Worm (Caenorhabditis elegans) whole organism, early embryonic: ENCODE measurements around the gene C33F10.11.

Experiments used
- F13C5.2 ChIP-seq: sonication (generic microtip); optimal IDR thresholded peaks from 2 replicates; lab custom pipeline; 2017; ENCODE audit warnings: mild to moderate bottlenecking, missing genetic modification characterization, inconsistent platforms, missing compliant biosample characterization
- ama-1 ChIP-seq: fragments of 150-350 bp; optimal IDR thresholded peaks from 2 replicates; lab custom pipeline; 2014
- ets-7 ChIP-seq: sonication (generic microtip); optimal IDR thresholded peaks from 2 replicates; lab custom pipeline; 2016; ENCODE audit warnings: missing genotype, missing genetic modification characterization, missing compliant biosample characterization
- hmg-4 ChIP-seq: fragments of 200-800 bp; sonication (Bioruptor generic); optimal IDR thresholded peaks from 2 replicates; lab custom pipeline; 2018; ENCODE audit warnings: mild to moderate bottlenecking, missing genetic modification characterization, missing compliant biosample characterization
- sea-1 ChIP-seq: fragments of 200-800 bp; sonication (Bioruptor generic); conservative IDR thresholded peaks from 2 replicates; pipeline ENCODE4 v1.3.6; 2022; ENCODE audit warnings: missing genetic modification characterization, missing compliant biosample characterization
- tbx-11 ChIP-seq: fragments of 200-800 bp; sonication (Bioruptor generic); IDR thresholded peaks from 2 replicates; pipeline ENCODE4 v1.3.6; 2022; ENCODE audit warnings: missing genetic modification characterization, missing compliant biosample characterization
- tra-4 ChIP-seq: sonication (generic microtip); optimal IDR thresholded peaks from 2 replicates; lab custom pipeline; 2017; ENCODE audit warnings: missing genetic modification characterization, missing compliant biosample characterization

DNA sequence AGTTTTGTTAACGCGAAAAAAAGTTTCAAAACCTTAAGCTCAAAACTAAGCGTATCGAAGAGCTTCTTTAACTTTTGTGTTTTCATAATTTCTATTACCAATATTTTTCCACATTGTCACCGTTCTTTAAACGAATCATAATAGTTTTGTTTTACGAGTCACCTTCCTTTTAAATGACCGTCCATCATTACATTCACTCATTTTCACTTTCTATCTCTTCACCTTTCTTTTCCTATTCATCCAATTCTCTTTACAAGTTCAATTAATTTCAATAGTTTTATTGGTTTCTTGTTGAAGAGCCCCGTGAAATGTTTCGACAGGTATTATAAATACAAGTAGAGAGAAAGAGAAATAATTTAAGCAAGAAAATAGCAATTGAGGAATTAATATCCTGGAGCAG is 37.2 kb upstream of the C33F10.11 start:
- no peak for TF ChIP-seq ets-7 (tag; lab: Kevin White, UChicago)
- no peak for TF ChIP-seq ama-1 (lab: Kevin White, UChicago)
- TF ChIP-seq F13C5.2 (tag; lab: Kevin White, UChicago), result no peak
- TF ChIP-seq sea-1 (GFP tag; lab: Robert Waterston, UW), result no peak
- TF ChIP-seq tbx-11 (GFP tag; lab: Robert Waterston, UW), result no peak
- TF ChIP-seq tra-4 (tag; lab: Kevin White, UChicago), result no peak
- no peak for TF ChIP-seq hmg-4
